Fruit fly (Drosophila melanogaster) whole organism, embryonic: ENCODE results near the gene scrib.
A peak's percentile ranks its signal among the peaks of the same experiment; 100 is the strongest.

Source experiments
- B-H2 ChIP-seq: fragments of 200-800 bp; sonication (Bioruptor generic); optimal IDR thresholded peaks from 2 replicates; lab custom pipeline; 2018; ENCODE audit warnings: missing biosample characterization, mild to moderate bottlenecking, missing genetic modification characterization
- CG10147 ChIP-seq: fragments of 200-800 bp; sonication (Bioruptor generic); optimal IDR thresholded peaks from 2 replicates; lab custom pipeline; 2019; ENCODE audit warnings: missing biosample characterization, mild to moderate bottlenecking, missing genetic modification characterization, moderate library complexity
- CG11723 ChIP-seq: fragments of 200-800 bp; sonication (Bioruptor generic); optimal IDR thresholded peaks from 2 replicates; lab custom pipeline; 2017; ENCODE audit warnings: missing biosample characterization, mild to moderate bottlenecking, missing genetic modification characterization
- CG12769 ChIP-seq: fragments of 200-800 bp; sonication (Bioruptor generic); optimal IDR thresholded peaks from 2 replicates; lab custom pipeline; 2019; ENCODE audit warnings: missing biosample characterization, mild to moderate bottlenecking, missing genetic modification characterization, moderate library complexity
- CG13424 ChIP-seq: fragments of 200-800 bp; sonication (Bioruptor generic); optimal IDR thresholded peaks from 2 replicates; lab custom pipeline; 2019; ENCODE audit warnings: missing biosample characterization, mild to moderate bottlenecking, missing genetic modification characterization, moderate library complexity
- CG14014 ChIP-seq: fragments of 200-800 bp; sonication (Bioruptor generic); IDR thresholded peaks from 2 replicates; pipeline ENCODE4 v1.3.6; 2022; ENCODE audit warnings: missing biosample characterization, missing genetic modification characterization
- CG17359 ChIP-seq: fragments of 200-800 bp; sonication (Bioruptor generic); optimal IDR thresholded peaks from 3 replicates; lab custom pipeline; 2018; ENCODE audit warnings: missing biosample characterization, mild to moderate bottlenecking, missing genetic modification characterization, moderate library complexity
- CG2712 ChIP-seq: fragments of 200-800 bp; optimal IDR thresholded peaks from 3 replicates; lab custom pipeline; 2019; ENCODE audit warnings: missing biosample characterization, mild to moderate bottlenecking, missing genetic modification characterization, moderate library complexity
- CG2875 ChIP-seq: fragments of 200-800 bp; sonication (Bioruptor generic); optimal IDR thresholded peaks from 2 replicates; lab custom pipeline; 2017; ENCODE audit warnings: missing biosample characterization, mild to moderate bottlenecking, missing genetic modification characterization, missing genetic modification reagents
- CG3065 ChIP-seq: fragments of 200-800 bp; sonication (Bioruptor generic); optimal IDR thresholded peaks from 2 replicates; lab custom pipeline; 2016; ENCODE audit warnings: missing biosample characterization, missing genetic modification characterization
- CG32767 ChIP-seq: fragments of 200-800 bp; sonication (Bioruptor generic); IDR thresholded peaks from 2 replicates; pipeline ENCODE4 v1.3.6; 2022; ENCODE audit warnings: missing biosample characterization, missing genetic modification characterization
- CG3281 ChIP-seq: fragments of 200-800 bp; sonication (Bioruptor generic); optimal IDR thresholded peaks from 3 replicates; lab custom pipeline; 2017; ENCODE audit warnings: missing biosample characterization, mild to moderate bottlenecking, missing genetic modification characterization
- CG33213 ChIP-seq: fragments of 200-800 bp; sonication (Bioruptor generic); optimal IDR thresholded peaks from 3 replicates; lab custom pipeline; 2016; ENCODE audit warnings: missing biosample characterization, missing genetic modification characterization
- CG4854 ChIP-seq: fragments of 200-800 bp; sonication (Bioruptor generic); optimal IDR thresholded peaks from 2 replicates; lab custom pipeline; 2016; ENCODE audit warnings: missing biosample characterization, missing genetic modification characterization, inconsistent platforms
- CG5245 ChIP-seq: fragments of 200-800 bp; sonication (Bioruptor generic); optimal IDR thresholded peaks from 3 replicates; lab custom pipeline; 2016; ENCODE audit warnings: missing biosample characterization, missing genetic modification characterization
- CG9797 ChIP-seq: fragments of 200-800 bp; sonication (Bioruptor generic); optimal IDR thresholded peaks from 3 replicates; lab custom pipeline; 2018; ENCODE audit warnings: missing biosample characterization, mild to moderate bottlenecking, missing genetic modification characterization
- CG9817 ChIP-seq: fragments of 200-800 bp; sonication (Bioruptor generic); optimal IDR thresholded peaks from 2 replicates; lab custom pipeline; 2018; ENCODE audit warnings: missing biosample characterization, mild to moderate bottlenecking, missing genetic modification characterization, moderate library complexity
- D19B ChIP-seq: fragments of 200-800 bp; sonication (Bioruptor generic); optimal IDR thresholded peaks from 2 replicates; lab custom pipeline; 2017; ENCODE audit warnings: missing biosample characterization, mild to moderate bottlenecking, missing genetic modification characterization
- Dad ChIP-seq: fragments of 200-800 bp; sonication (Bioruptor generic); optimal IDR thresholded peaks from 3 replicates; lab custom pipeline; 2016; ENCODE audit warnings: missing biosample characterization, missing genetic modification characterization
- Fer1 ChIP-seq: fragments of 200-800 bp; sonication (Bioruptor generic); optimal IDR thresholded peaks from 2 replicates; lab custom pipeline; 2017; ENCODE audit warnings: missing biosample characterization, mild to moderate bottlenecking, missing genetic modification characterization
- Fer2 ChIP-seq: fragments of 200-800 bp; sonication (Bioruptor generic); optimal IDR thresholded peaks from 2 replicates; lab custom pipeline; 2018; ENCODE audit warnings: missing biosample characterization, mild to moderate bottlenecking, missing genetic modification characterization, moderate library complexity
- Jarid2 ChIP-seq: fragments of 200-800 bp; sonication (Bioruptor generic); optimal IDR thresholded peaks from 3 replicates; lab custom pipeline; 2017; ENCODE audit warnings: mild to moderate bottlenecking, missing biosample characterization, missing genetic modification reagents, missing genetic modification characterization
- Lim3 ChIP-seq: fragments of 200-800 bp; sonication (Bioruptor generic); IDR thresholded peaks from 2 replicates; pipeline ENCODE4 v1.3.6; 2022; ENCODE audit warnings: missing biosample characterization, missing genetic modification characterization
- MBD-R2 ChIP-seq: fragments of 200-800 bp; sonication (Bioruptor generic); IDR thresholded peaks from 2 replicates; pipeline ENCODE4 v1.3.6; 2022; ENCODE audit warnings: missing biosample characterization, missing genetic modification characterization
- Meics ChIP-seq: fragments of 200-800 bp; sonication (Bioruptor generic); optimal IDR thresholded peaks from 2 replicates; lab custom pipeline; 2017; ENCODE audit warnings: missing biosample characterization, mild to moderate bottlenecking, missing genetic modification characterization
- NFAT ChIP-seq: fragments of 200-800 bp; sonication (Bioruptor generic); IDR thresholded peaks from 2 replicates; pipeline ENCODE4 v1.3.6; 2022; ENCODE audit warnings: missing biosample characterization, missing genetic modification characterization
- NK7.1 ChIP-seq: fragments of 200-800 bp; sonication (Bioruptor generic); optimal IDR thresholded peaks from 3 replicates; lab custom pipeline; 2016; ENCODE audit warnings: missing biosample characterization, missing genetic modification characterization
- Nf-YB ChIP-seq: fragments of 200-800 bp; sonication (Bioruptor generic); optimal IDR thresholded peaks from 3 replicates; lab custom pipeline; 2019; ENCODE audit warnings: missing biosample characterization, mild to moderate bottlenecking, missing genetic modification characterization, moderate library complexity
- Opbp ChIP-seq: fragments of 200-800 bp; sonication (Bioruptor generic); IDR thresholded peaks from 3 replicates; pipeline ENCODE4 v1.3.6; 2022; ENCODE audit warnings: missing biosample characterization, missing genetic modification characterization; ENCODE audit not compliant: partially characterized antibody
- Sry-δ ChIP-seq: fragments of 200-800 bp; sonication (Bioruptor generic); optimal IDR thresholded peaks from 2 replicates; lab custom pipeline; 2016; ENCODE audit warnings: missing biosample characterization, missing genetic modification characterization
- Vsx1 ChIP-seq: fragments of 200-800 bp; sonication (Bioruptor generic); optimal IDR thresholded peaks from 2 replicates; lab custom pipeline; 2017; ENCODE audit warnings: missing biosample characterization, mild to moderate bottlenecking, missing genetic modification characterization, missing genetic modification reagents
- ac ChIP-seq: fragments of 200-800 bp; sonication (Bioruptor generic); optimal IDR thresholded peaks from 3 replicates; lab custom pipeline; 2017; ENCODE audit warnings: missing biosample characterization, mild to moderate bottlenecking, missing genetic modification characterization
- bab2 ChIP-seq: fragments of 200-800 bp; sonication (Bioruptor generic); optimal IDR thresholded peaks from 2 replicates; lab custom pipeline; 2016; ENCODE audit warnings: missing biosample characterization, missing genetic modification characterization
- bowl ChIP-seq: fragments of 200-800 bp; sonication (Bioruptor generic); IDR thresholded peaks from 2 replicates; pipeline ENCODE4 v1.3.6; 2022; ENCODE audit warnings: missing biosample characterization, missing genetic modification characterization
- cato ChIP-seq: fragments of 200-800 bp; sonication (Bioruptor generic); optimal IDR thresholded peaks from 2 replicates; lab custom pipeline; 2016; ENCODE audit warnings: missing biosample characterization, missing genetic modification characterization, borderline replicate concordance
- dpn ChIP-seq, 2 experiments: fragments of 200-800 bp; sonication (Bioruptor generic); optimal IDR thresholded peaks; 3 replicates each; lab custom pipeline; 2016; ENCODE audit warnings: missing biosample characterization in 2 of 2, missing genetic modification characterization in 2 of 2
- en ChIP-seq: fragments of 200-800 bp; sonication (Bioruptor generic); optimal IDR thresholded peaks from 2 replicates; lab custom pipeline; 2016; ENCODE audit warnings: missing biosample characterization, missing genetic modification characterization
- esg ChIP-seq: fragments of 200-800 bp; sonication (Bioruptor generic); conservative IDR thresholded peaks from 2 replicates; pipeline ENCODE4 v1.3.6; 2022; ENCODE audit warnings: missing biosample characterization, missing genetic modification characterization
- hb ChIP-seq: fragments of 200-800 bp; sonication (Bioruptor generic); IDR thresholded peaks from 3 replicates; pipeline ENCODE4 v1.3.6; 2022; ENCODE audit warnings: missing biosample characterization, missing genetic modification characterization; ENCODE audit not compliant: partially characterized antibody
- hkb ChIP-seq, 2 experiments: fragments of 200-800 bp in 1 of 2; fragments of >200 bp in 1 of 2; sonication (Bioruptor generic) in 1 of 2; IDR thresholded peaks in 1 of 2; optimal IDR thresholded peaks in 1 of 2; 2 replicates each; pipeline versions ENCODE4 v1.3.6 to Lab custom; 2017 to 2022; ENCODE audit warnings: missing biosample characterization in 1 of 2, missing genetic modification characterization in 1 of 2
- nerfin-2 ChIP-seq: fragments of 200-800 bp; sonication (Bioruptor generic); IDR thresholded peaks from 2 replicates; pipeline ENCODE4 v1.3.6; 2022; ENCODE audit warnings: missing biosample characterization, missing genetic modification characterization; ENCODE audit not compliant: partially characterized antibody
- org-1 ChIP-seq: fragments of 200-800 bp; sonication (Bioruptor generic); optimal IDR thresholded peaks from 2 replicates; lab custom pipeline; 2017; ENCODE audit warnings: missing biosample characterization, missing genetic modification characterization
- otp ChIP-seq: fragments of 200-800 bp; sonication (Bioruptor generic); IDR thresholded peaks from 3 replicates; pipeline ENCODE4, ENCODE4 v1.3.6; 2022; ENCODE audit warnings: missing biosample characterization, missing genetic modification characterization
- sna ChIP-seq: fragments of 200-800 bp; sonication (Bioruptor generic); IDR thresholded peaks from 2 replicates; pipeline ENCODE4 v1.3.6; 2022; ENCODE audit warnings: missing biosample characterization, missing genetic modification characterization; ENCODE audit not compliant: partially characterized antibody
- tap ChIP-seq: fragments of 200-800 bp; optimal IDR thresholded peaks from 3 replicates; lab custom pipeline; 2019; ENCODE audit warnings: missing biosample characterization, mild to moderate bottlenecking, missing genetic modification characterization, moderate library complexity
- trh ChIP-seq: fragments of 200-800 bp; sonication (Bioruptor generic); optimal IDR thresholded peaks from 2 replicates; lab custom pipeline; 2016; ENCODE audit warnings: missing biosample characterization, missing genetic modification characterization
- unc-4 ChIP-seq: fragments of 200-800 bp; sonication (Bioruptor generic); IDR thresholded peaks from 2 replicates; pipeline ENCODE4 v1.3.6; 2022; ENCODE audit warnings: missing biosample characterization, missing genetic modification characterization; ENCODE audit not compliant: partially characterized antibody
- wek ChIP-seq: fragments of 200-800 bp; sonication (Bioruptor generic); optimal IDR thresholded peaks from 3 replicates; lab custom pipeline; 2018; ENCODE audit warnings: missing biosample characterization, mild to moderate bottlenecking, missing genetic modification characterization, moderate library complexity
- zfh2 ChIP-seq: fragments of 200-800 bp; sonication (Bioruptor generic); optimal IDR thresholded peaks from 2 replicates; lab custom pipeline; 2016; ENCODE audit warnings: missing biosample characterization, missing genetic modification characterization

The scrib gene

dm6 chr3R:26547660-26548067 lies 11.5 kb downstream of the scrib start (continued):
- TF ChIP-seq CG9817 = peak; percentile 51
- no peak for TF ChIP-seq hb (GFP tag; lab: Robert Waterston, UW)
- peak; percentile 53 for TF ChIP-seq CG2875 (GFP tag; lab: Kevin White, UChicago)
- TF ChIP-seq sna (GFP tag; lab: Robert Waterston, UW) = no peak
- peak; percentile 36 for TF ChIP-seq tap (tag; lab: Kevin White, UChicago)
- TF ChIP-seq en (GFP tag; lab: Kevin White, UChicago) = no peak
- peak; percentile 36 for TF ChIP-seq CG10147 (GFP tag; lab: Kevin White, UChicago)
- peak; percentile 50 for TF ChIP-seq CG13424 (tag; lab: Kevin White, UChicago)
- no peak for TF ChIP-seq Lim3 (GFP tag; lab: Robert Waterston, UW)
- peak; percentile 56 for TF ChIP-seq org-1 (GFP tag; lab: Kevin White, UChicago)
- TF ChIP-seq otp (GFP tag; lab: Robert Waterston, UW) = no peak
- no peak for TF ChIP-seq Opbp (GFP tag; lab: Robert Waterston, UW)
- TF ChIP-seq CG4854 (GFP tag; lab: Kevin White, UChicago) = peak; percentile 37
- TF ChIP-seq wek (GFP tag; lab: Kevin White, UChicago) = no peak
- TF ChIP-seq CG33213 (GFP tag; lab: Kevin White, UChicago) = no peak
- peak; percentile 34 for TF ChIP-seq CG11723 (GFP tag; lab: Kevin White, UChicago)
- no peak for TF ChIP-seq hkb (optimal IDR thresholded peaks at IDR 0.05; lab: Kevin White, UChicago)
- TF ChIP-seq hkb (GFP tag; IDR thresholded peaks at IDR 0.05; lab: Robert Waterston, UW) = peak; percentile 47; the same call in 1 of the 2 replicates
- peak; percentile 8 for TF ChIP-seq Fer2 (tag; lab: Kevin White, UChicago)
- TF ChIP-seq CG5245 (GFP tag; lab: Kevin White, UChicago) = no peak
- TF ChIP-seq CG12769 (tag; lab: Kevin White, UChicago) = peak; percentile 41
- TF ChIP-seq CG3065 (GFP tag; lab: Kevin White, UChicago) = no peak
- no peak for TF ChIP-seq bab2 (GFP tag; lab: Kevin White, UChicago)
- no peak for TF ChIP-seq trh (GFP tag; lab: Kevin White, UChicago)
- TF ChIP-seq esg (GFP tag; lab: Robert Waterston, UW) = no peak
- no peak for TF ChIP-seq ac (GFP tag; lab: Kevin White, UChicago)
- no peak for TF ChIP-seq nerfin-2 (GFP tag; lab: Robert Waterston, UW)
- TF ChIP-seq CG9797 = no peak
- no peak for TF ChIP-seq B-H2 (GFP tag; lab: Kevin White, UChicago)
- no peak for TF ChIP-seq Dad (GFP tag; lab: Kevin White, UChicago)
- TF ChIP-seq CG14014 = no peak
- no peak for TF ChIP-seq cato (GFP tag; lab: Kevin White, UChicago)
- TF ChIP-seq CG3281 (GFP tag; lab: Kevin White, UChicago) = peak; percentile 39
- TF ChIP-seq CG32767 (GFP tag; lab: Robert Waterston, UW) = no peak
- peak; percentile 40 for TF ChIP-seq Meics (GFP tag; lab: Kevin White, UChicago)
- no peak for TF ChIP-seq MBD-R2 (GFP tag; lab: Robert Waterston, UW)
- TF ChIP-seq Vsx1 (GFP tag; lab: Kevin White, UChicago) = peak; percentile 48
- peak; percentile 7 for TF ChIP-seq Nf-YB
- TF ChIP-seq Jarid2 = peak; percentile 31
- TF ChIP-seq D19B (GFP tag; lab: Kevin White, UChicago) = no peak
- TF ChIP-seq unc-4 = no peak
- TF ChIP-seq dpn (GFP tag; optimal IDR thresholded peaks at IDR 0.05; lab: Kevin White, UChicago) = peak in 1 of 2 experiments; percentile 18
- TF ChIP-seq zfh2 = no peak
- peak; percentile 53 for TF ChIP-seq CG17359 (tag; lab: Kevin White, UChicago)
- no peak for TF ChIP-seq NFAT (GFP tag; lab: Robert Waterston, UW)
- TF ChIP-seq bowl (GFP tag; lab: Robert Waterston, UW) = no peak
- TF ChIP-seq Sry-δ = no peak
- no peak for TF ChIP-seq NK7.1 (GFP tag; lab: Kevin White, UChicago)
- peak; percentile 66 for TF ChIP-seq Fer1 (GFP tag; lab: Kevin White, UChicago)
- peak; percentile 61 for TF ChIP-seq CG2712 (tag; lab: Kevin White, UChicago)
